Fruit fly (Drosophila melanogaster) whole organism, embryonic: Measurements from ENCODE around the gene CG3655.

ENCODE experiments used
- ATbp ChIP-seq: fragments of 200-800 bp; sonication (Bioruptor generic); optimal IDR thresholded peaks from 2 replicates; lab custom pipeline; 2017; ENCODE audit warnings: missing biosample characterization, mild to moderate bottlenecking, missing genetic modification characterization, missing genetic modification reagents
- B-H2 ChIP-seq: fragments of 200-800 bp; sonication (Bioruptor generic); optimal IDR thresholded peaks from 2 replicates; lab custom pipeline; 2018; ENCODE audit warnings: missing biosample characterization, mild to moderate bottlenecking, missing genetic modification characterization
- CG10267 ChIP-seq: fragments of 200-800 bp; sonication (Bioruptor generic); optimal IDR thresholded peaks from 2 replicates; lab custom pipeline; 2018; ENCODE audit warnings: missing biosample characterization, mild to moderate bottlenecking, missing genetic modification characterization, moderate library complexity
- CG10366 ChIP-seq: fragments of 200-800 bp; sonication (Bioruptor generic); IDR thresholded peaks from 2 replicates; pipeline ENCODE4 v1.3.6; 2022; ENCODE audit warnings: missing biosample characterization, missing genetic modification characterization
- CG14965 ChIP-seq: fragments of 200-800 bp; sonication (Bioruptor generic); optimal IDR thresholded peaks from 2 replicates; lab custom pipeline; 2016; ENCODE audit warnings: missing biosample characterization, missing genetic modification characterization, borderline replicate concordance
- CG17612 ChIP-seq: fragments of 200-800 bp; sonication (Bioruptor generic); IDR thresholded peaks from 2 replicates; pipeline ENCODE4 v1.3.6; 2022; ENCODE audit warnings: missing biosample characterization, missing genetic modification characterization
- CG18011 ChIP-seq: fragments of 200-800 bp; sonication (Bioruptor generic); optimal IDR thresholded peaks from 2 replicates; lab custom pipeline; 2017; ENCODE audit warnings: missing biosample characterization, missing genetic modification characterization, mild to moderate bottlenecking, moderate library complexity, missing genotype
- CG30403 ChIP-seq: fragments of 200-800 bp; sonication (Bioruptor generic); optimal IDR thresholded peaks from 3 replicates; lab custom pipeline; 2016; ENCODE audit warnings: missing biosample characterization, missing genetic modification characterization
- CG32532 ChIP-seq: fragments of 200-800 bp; sonication (Bioruptor generic); IDR thresholded peaks from 2 replicates; pipeline ENCODE4 v1.3.6; 2022; ENCODE audit warnings: missing biosample characterization, missing genetic modification characterization
- CG34224 ChIP-seq: fragments of 200-800 bp; sonication (Bioruptor generic); IDR thresholded peaks from 3 replicates; pipeline ENCODE4 v1.3.6; 2022; ENCODE audit warnings: missing biosample characterization, missing genetic modification characterization; ENCODE audit not compliant: partially characterized antibody
- CG43689 ChIP-seq: fragments of 200-800 bp; sonication (Bioruptor generic); IDR thresholded peaks from 2 replicates; pipeline ENCODE4 v1.3.6; 2022; ENCODE audit warnings: missing biosample characterization, missing genetic modification characterization
- CG7372 ChIP-seq: fragments of 200-800 bp; sonication (Bioruptor generic); IDR thresholded peaks from 2 replicates; pipeline ENCODE4 v1.3.6; 2022; ENCODE audit warnings: missing biosample characterization, missing genetic modification characterization
- CG8765 ChIP-seq: fragments of 200-800 bp; sonication (Bioruptor generic); IDR thresholded peaks from 2 replicates; pipeline ENCODE4 v1.3.6; 2022; ENCODE audit warnings: missing biosample characterization, missing genetic modification characterization
- CG9727 ChIP-seq: fragments of 200-800 bp; sonication (Bioruptor generic); optimal IDR thresholded peaks from 3 replicates; lab custom pipeline; 2017; ENCODE audit warnings: missing biosample characterization, mild to moderate bottlenecking, missing genetic modification characterization
- CG9932 ChIP-seq: fragments of 200-800 bp; sonication (Bioruptor generic); IDR thresholded peaks from 2 replicates; pipeline ENCODE4 v1.3.6; 2022; ENCODE audit warnings: missing biosample characterization, missing genetic modification characterization
- Deaf1 ChIP-seq: fragments of 200-800 bp; optimal IDR thresholded peaks from 3 replicates; lab custom pipeline; 2019; ENCODE audit warnings: missing biosample characterization, mild to moderate bottlenecking, missing genetic modification characterization, moderate library complexity
- Dek ChIP-seq: fragments of 200-800 bp; sonication (Bioruptor generic); optimal IDR thresholded peaks from 3 replicates; lab custom pipeline; 2019; ENCODE audit warnings: missing biosample characterization, mild to moderate bottlenecking, missing genetic modification characterization, moderate library complexity
- Dll ChIP-seq: fragments of 200-800 bp; sonication (Bioruptor generic); IDR thresholded peaks from 4 replicates; pipeline ENCODE4 v1.3.6; 2022; ENCODE audit warnings: missing biosample characterization, missing genetic modification characterization; ENCODE audit not compliant: partially characterized antibody
- Doc2 ChIP-seq: fragments of 200-800 bp; sonication (Bioruptor generic); IDR thresholded peaks from 2 replicates; pipeline ENCODE4 v1.3.6; 2022; ENCODE audit warnings: missing biosample characterization, missing genetic modification characterization
- Elba2 ChIP-seq: fragments of 200-800 bp; sonication (Bioruptor generic); optimal IDR thresholded peaks from 3 replicates; lab custom pipeline; 2016; ENCODE audit warnings: missing biosample characterization, missing genetic modification characterization
- Ets97D ChIP-seq: fragments of 200-800 bp; sonication (Bioruptor generic); optimal IDR thresholded peaks from 3 replicates; lab custom pipeline; 2016; ENCODE audit warnings: missing biosample characterization, missing genetic modification characterization
- Fer1 ChIP-seq: fragments of 200-800 bp; sonication (Bioruptor generic); optimal IDR thresholded peaks from 2 replicates; lab custom pipeline; 2017; ENCODE audit warnings: missing biosample characterization, mild to moderate bottlenecking, missing genetic modification characterization
- Gsc ChIP-seq: fragments of 200-800 bp; sonication (Bioruptor generic); IDR thresholded peaks from 2 replicates; pipeline ENCODE4 v1.3.6; 2022; ENCODE audit warnings: missing biosample characterization, missing genetic modification characterization
- HLHmδ ChIP-seq: fragments of 200-800 bp; sonication (Bioruptor generic); optimal IDR thresholded peaks from 2 replicates; lab custom pipeline; 2018; ENCODE audit warnings: missing biosample characterization, mild to moderate bottlenecking, missing genetic modification characterization, moderate library complexity
- Oaz ChIP-seq: fragments of 200-800 bp; sonication (Bioruptor generic); IDR thresholded peaks from 2 replicates; pipeline ENCODE4 v1.3.6; 2022; ENCODE audit warnings: missing biosample characterization, missing genetic modification characterization
- Optix ChIP-seq: fragments of 200-800 bp; sonication (Bioruptor generic); IDR thresholded peaks from 3 replicates; pipeline ENCODE4 v1.3.6; 2022; ENCODE audit warnings: missing biosample characterization, missing genetic modification characterization
- Rfx ChIP-seq: fragments of 200-800 bp; sonication (Bioruptor generic); IDR thresholded peaks from 2 replicates; pipeline ENCODE4 v1.3.6; 2022; ENCODE audit warnings: missing biosample characterization, missing genetic modification characterization
- Sin3A ChIP-seq: fragments of >200 bp; optimal IDR thresholded peaks from 2 replicates; lab custom pipeline; 2018
- Six4 ChIP-seq: fragments of 200-800 bp; sonication (Bioruptor generic); optimal IDR thresholded peaks from 2 replicates; lab custom pipeline; 2016; ENCODE audit warnings: missing biosample characterization, missing genetic modification characterization
- Sox102F ChIP-seq: fragments of 200-800 bp; sonication (Bioruptor generic); optimal IDR thresholded peaks from 2 replicates; lab custom pipeline; 2018; ENCODE audit warnings: missing biosample characterization, mild to moderate bottlenecking, missing genetic modification characterization, moderate library complexity
- ab ChIP-seq: fragments of 200-800 bp; sonication (Bioruptor generic); optimal IDR thresholded peaks from 2 replicates; lab custom pipeline; 2016; ENCODE audit warnings: missing biosample characterization, missing genetic modification characterization
- cas ChIP-seq: fragments of 200-800 bp; sonication (Bioruptor generic); IDR thresholded peaks from 2 replicates; pipeline ENCODE4 v1.3.6; 2022; ENCODE audit warnings: missing biosample characterization, missing genetic modification characterization
- crol ChIP-seq: fragments of 200-800 bp; sonication (Bioruptor generic); IDR thresholded peaks from 2 replicates; pipeline ENCODE4 v1.3.6; 2022; ENCODE audit warnings: missing biosample characterization, missing genetic modification characterization
- dpn ChIP-seq, 2 experiments: fragments of 200-800 bp; sonication (Bioruptor generic); optimal IDR thresholded peaks; 3 replicates each; lab custom pipeline; 2016; ENCODE audit warnings: missing biosample characterization in 2 of 2, missing genetic modification characterization in 2 of 2
- eyg ChIP-seq: fragments of 200-800 bp; sonication (Bioruptor generic); optimal IDR thresholded peaks from 3 replicates; lab custom pipeline; 2016; ENCODE audit warnings: missing biosample characterization, missing genetic modification characterization
- fd96Cb ChIP-seq: fragments of 200-800 bp; sonication (Bioruptor generic); optimal IDR thresholded peaks from 2 replicates; lab custom pipeline; 2018; ENCODE audit warnings: missing biosample characterization, mild to moderate bottlenecking, missing genetic modification characterization, moderate library complexity
- ftz-f1 ChIP-seq: fragments of 200-800 bp; sonication (Bioruptor generic); optimal IDR thresholded peaks from 2 replicates; lab custom pipeline; 2016; ENCODE audit warnings: missing biosample characterization, missing genetic modification characterization
- gcm ChIP-seq: fragments of 200-800 bp; sonication (Bioruptor generic); optimal IDR thresholded peaks from 2 replicates; lab custom pipeline; 2019; ENCODE audit warnings: missing biosample characterization, mild to moderate bottlenecking, missing genetic modification characterization, moderate library complexity
- gem ChIP-seq: fragments of 200-800 bp; sonication (Bioruptor generic); optimal IDR thresholded peaks from 2 replicates; lab custom pipeline; 2019; ENCODE audit warnings: missing biosample characterization, mild to moderate bottlenecking, missing genetic modification characterization, moderate library complexity
- insv ChIP-seq, 2 experiments: fragments of 200-800 bp; sonication (Bioruptor generic); optimal IDR thresholded peaks; 3 replicates each; lab custom pipeline; 2016 to 2018; ENCODE audit warnings: missing biosample characterization in 2 of 2, missing genetic modification characterization in 2 of 2
- jigr1 ChIP-seq: fragments of 200-800 bp; sonication (Bioruptor generic); IDR thresholded peaks from 3 replicates; pipeline ENCODE4 v1.3.6; 2022; ENCODE audit warnings: missing biosample characterization, missing genetic modification characterization
- kay ChIP-seq: fragments of 200-800 bp; sonication (Bioruptor generic); optimal IDR thresholded peaks from 2 replicates; lab custom pipeline; 2016; ENCODE audit warnings: missing biosample characterization, missing genetic modification characterization
- luna ChIP-seq: fragments of 200-800 bp; sonication (Bioruptor generic); optimal IDR thresholded peaks from 2 replicates; lab custom pipeline; 2016; ENCODE audit warnings: missing biosample characterization, missing genetic modification characterization
- mam ChIP-seq: fragments of 200-800 bp; sonication (Bioruptor generic); optimal IDR thresholded peaks from 3 replicates; lab custom pipeline; 2016; ENCODE audit warnings: missing biosample characterization, missing genetic modification characterization
- mirr ChIP-seq: fragments of 200-800 bp; sonication (Bioruptor generic); optimal IDR thresholded peaks from 3 replicates; lab custom pipeline; 2018; ENCODE audit warnings: missing biosample characterization, mild to moderate bottlenecking, missing genetic modification characterization
- ranshi ChIP-seq: fragments of 200-800 bp; sonication (Bioruptor generic); IDR thresholded peaks from 2 replicates; pipeline ENCODE4 v1.3.6; 2022; ENCODE audit warnings: missing biosample characterization, missing genetic modification characterization
- salm ChIP-seq: fragments of 200-800 bp; sonication (Bioruptor generic); optimal IDR thresholded peaks from 2 replicates; lab custom pipeline; 2018; ENCODE audit warnings: missing biosample characterization, mild to moderate bottlenecking, missing genetic modification characterization
- sc ChIP-seq, 3 experiments: fragments of >200 bp in 2 of 3; fragments of 200-800 bp in 1 of 3; sonication (Bioruptor generic) in 1 of 3; optimal IDR thresholded peaks; 2 replicates in 2 of 3; 3 replicates in 1 of 3; lab custom pipeline; 2017; ENCODE audit warnings: mild to moderate bottlenecking in 1 of 3, missing biosample characterization in 1 of 3, missing genetic modification characterization in 1 of 3, missing genetic modification reagents in 1 of 3
- sens-2 ChIP-seq: fragments of 200-800 bp; sonication (Bioruptor generic); IDR thresholded peaks from 2 replicates; pipeline ENCODE4 v1.3.6; 2022; ENCODE audit warnings: missing biosample characterization, missing genetic modification characterization
- vnd ChIP-seq: fragments of 200-800 bp; sonication (Bioruptor generic); IDR thresholded peaks from 3 replicates; pipeline ENCODE4 v1.3.6; 2022; ENCODE audit warnings: missing biosample characterization, missing genetic modification characterization; ENCODE audit not compliant: partially characterized antibody
- z ChIP-seq: fragments of 200-800 bp; sonication (Bioruptor generic); IDR thresholded peaks from 3 replicates; pipeline ENCODE4 v1.3.6; 2022; ENCODE audit warnings: missing biosample characterization, missing genetic modification characterization
- zf30C ChIP-seq: fragments of 200-800 bp; sonication (Bioruptor generic); optimal IDR thresholded peaks from 3 replicates; lab custom pipeline; 2018; ENCODE audit warnings: missing biosample characterization, mild to moderate bottlenecking, missing genetic modification characterization

The CG3655 gene

DNA sequence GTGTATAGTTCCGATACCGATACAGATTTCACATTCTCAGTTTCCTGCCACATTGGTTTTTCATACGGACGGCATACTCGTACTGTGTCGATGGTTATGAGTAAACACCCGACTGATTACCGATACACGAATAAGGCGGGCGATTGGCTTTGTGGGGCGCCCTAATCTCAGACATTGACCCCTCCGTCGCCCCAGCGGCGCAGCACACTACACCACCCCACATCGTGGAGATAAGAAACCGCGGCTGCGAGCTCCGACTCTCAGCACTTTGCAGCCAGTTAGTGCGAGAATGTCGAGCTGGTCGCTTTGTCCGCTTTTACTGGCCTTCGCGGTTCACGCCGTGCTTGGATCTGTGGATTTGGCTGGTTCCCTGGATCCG lies 83.5 kb downstream of the CG3655 start, which contains the start of gene CG14629 (continued):
- TF ChIP-seq ranshi (GFP tag; lab: Robert Waterston, UW): no peak
- TF ChIP-seq Ets97D (GFP tag; lab: Kevin White, UChicago): no peak
- TF ChIP-seq Dek (tag; lab: Kevin White, UChicago): no peak
- TF ChIP-seq ATbp (GFP tag; lab: Kevin White, UChicago): peak; percentile 7
- TF ChIP-seq CG18011 (GFP tag; lab: Kevin White, UChicago): no peak
- TF ChIP-seq cas (GFP tag; lab: Robert Waterston, UW): no peak
- no peak for TF ChIP-seq fd96Cb (tag; lab: Kevin White, UChicago)
- peak; percentile 71 for TF ChIP-seq crol
- no peak for TF ChIP-seq gem (tag; lab: Kevin White, UChicago)
- TF ChIP-seq CG32532 (GFP tag; lab: Robert Waterston, UW): 0 out of 2 replicates have a peak, but pooled peaks have one; percentile 11
- TF ChIP-seq Rfx: no peak
- TF ChIP-seq CG8765 (GFP tag; lab: Robert Waterston, UW): no peak
- TF ChIP-seq sens-2 (GFP tag; lab: Robert Waterston, UW): no peak
- TF ChIP-seq CG30403 (GFP tag; lab: Kevin White, UChicago): no peak
- peak; percentile 42 for TF ChIP-seq ftz-f1
- TF ChIP-seq CG34224 (GFP tag; lab: Robert Waterston, UW): no peak
- TF ChIP-seq Gsc (GFP tag; lab: Robert Waterston, UW): no peak
- no peak for TF ChIP-seq Optix (GFP tag; lab: Robert Waterston, UW)
- no peak for TF ChIP-seq Doc2 (GFP tag; lab: Robert Waterston, UW)
- TF ChIP-seq HLHmδ (GFP tag; lab: Kevin White, UChicago): peak; percentile 17
- TF ChIP-seq gcm (GFP tag; lab: Kevin White, UChicago): no peak
- no peak for TF ChIP-seq Elba2 (GFP tag; lab: Kevin White, UChicago)
- peak; percentile 53 for TF ChIP-seq mirr
- TF ChIP-seq ab (GFP tag; lab: Kevin White, UChicago): no peak
- TF ChIP-seq Sox102F (GFP tag; lab: Kevin White, UChicago): no peak
- TF ChIP-seq CG9727: no peak
- no peak for TF ChIP-seq z (GFP tag; lab: Robert Waterston, UW)
- no peak for TF ChIP-seq Six4 (GFP tag; lab: Kevin White, UChicago)
- no peak for TF ChIP-seq luna (GFP tag; lab: Kevin White, UChicago)
- TF ChIP-seq sc (optimal IDR thresholded peaks at IDR 0.05; lab: Kevin White, UChicago): no peak
- TF ChIP-seq sc (GFP tag; optimal IDR thresholded peaks at IDR 0.05; lab: Kevin White, UChicago): no peak
- no peak for TF ChIP-seq B-H2 (GFP tag; lab: Kevin White, UChicago)
- no peak for TF ChIP-seq CG9932 (GFP tag; lab: Robert Waterston, UW)
- no peak for TF ChIP-seq dpn (GFP tag; optimal IDR thresholded peaks at IDR 0.05; lab: Kevin White, UChicago)
- no peak for TF ChIP-seq CG10267 (tag; lab: Kevin White, UChicago)
- TF ChIP-seq vnd (GFP tag; lab: Robert Waterston, UW): no peak
- no peak for TF ChIP-seq CG17612 (GFP tag; lab: Robert Waterston, UW)
- TF ChIP-seq CG43689 (GFP tag; lab: Robert Waterston, UW): no peak
- TF ChIP-seq insv (GFP tag; optimal IDR thresholded peaks at IDR 0.05; lab: Kevin White, UChicago): no peak
- TF ChIP-seq salm (tag; lab: Kevin White, UChicago): no peak
- no peak for TF ChIP-seq Sin3A
- TF ChIP-seq Fer1 (GFP tag; lab: Kevin White, UChicago): no peak
- no peak for TF ChIP-seq Oaz (GFP tag; lab: Robert Waterston, UW)
- no peak for TF ChIP-seq CG7372 (GFP tag; lab: Robert Waterston, UW)
- no peak for TF ChIP-seq zf30C
- TF ChIP-seq eyg: no peak
- TF ChIP-seq jigr1 (GFP tag; lab: Robert Waterston, UW): no peak
- peak; percentile 78 for TF ChIP-seq Deaf1 (tag; lab: Kevin White, UChicago)
- TF ChIP-seq CG10366 (GFP tag; lab: Robert Waterston, UW): no peak
- TF ChIP-seq kay (GFP tag; lab: Kevin White, UChicago): no peak
- no peak for TF ChIP-seq Dll (GFP tag; lab: Robert Waterston, UW)
- no peak for TF ChIP-seq mam (GFP tag; lab: Kevin White, UChicago)
- no peak for TF ChIP-seq CG14965 (GFP tag; lab: Kevin White, UChicago)
